Worm (Caenorhabditis elegans) whole organism, L4 larva: ENCODE measurements around the gene Y105C5A.8.
"Not testable (repeated sequence)": the region's sequence is repeated elsewhere in the genome, so short reads cannot be mapped to it uniquely, and the experiment has no call there.

ENCODE experiments used
- F10B5.3 ChIP-seq: sonication (generic microtip); optimal IDR thresholded peaks from 2 replicates; lab custom pipeline; 2016; ENCODE audit warnings: mild to moderate bottlenecking, missing genetic modification characterization, missing compliant biosample characterization
- F44E2.7 ChIP-seq: fragments of 200-800 bp; sonication (Bioruptor generic); IDR thresholded peaks from 2 replicates; pipeline ENCODE4 v2.1.2; 2022; ENCODE audit warnings: missing genetic modification characterization, missing compliant biosample characterization
- T20F7.1 ChIP-seq: fragments of 200-800 bp; sonication (Bioruptor generic); optimal IDR thresholded peaks from 2 replicates; lab custom pipeline; 2018; ENCODE audit warnings: mild to moderate bottlenecking, missing genetic modification characterization, missing compliant biosample characterization
- Y105C5A.15 ChIP-seq: fragments of 200-800 bp; sonication (Bioruptor generic); IDR thresholded peaks from 2 replicates; pipeline ENCODE4 v1.3.6; 2022; ENCODE audit warnings: missing genetic modification characterization, missing compliant biosample characterization
- ZK337.2 ChIP-seq: fragments of 200-800 bp; sonication (Bioruptor generic); IDR thresholded peaks from 2 replicates; pipeline ENCODE4 v1.3.6; 2022; ENCODE audit warnings: missing genetic modification reagents, missing genetic modification characterization, missing compliant biosample characterization
- aha-1 ChIP-seq: fragments of 150-350 bp; peaks from one replicate; lab custom pipeline; 2014; ENCODE audit warnings: missing biosample characterization, missing genetic modification characterization
- aly-2 ChIP-seq: sonication (generic microtip); optimal IDR thresholded peaks from 2 replicates; lab custom pipeline; 2018; ENCODE audit warnings: missing biosample characterization, missing genetic modification characterization
- arid-1 ChIP-seq: fragments of 200-800 bp; sonication (Bioruptor generic); conservative IDR thresholded peaks from 2 replicates; pipeline ENCODE4 v1.3.6; 2022; ENCODE audit warnings: missing genetic modification reagents, missing genetic modification characterization, missing compliant biosample characterization
- ceh-44 ChIP-seq: fragments of 200-800 bp; sonication (Bioruptor generic); IDR thresholded peaks from 2 replicates; pipeline ENCODE4 v1.3.6; 2022; ENCODE audit warnings: missing genetic modification reagents, missing genetic modification characterization, missing compliant biosample characterization
- dpl-1 ChIP-seq: fragments of 150-350 bp; optimal IDR thresholded peaks from 2 replicates; lab custom pipeline; 2014; ENCODE audit warnings: missing biosample characterization, missing genetic modification reagents, missing genetic modification characterization
- egl-43 ChIP-seq: fragments of 200-800 bp; sonication (Bioruptor generic); IDR thresholded peaks from 2 replicates; pipeline ENCODE4 v1.3.6; 2022; ENCODE audit warnings: missing genetic modification reagents, missing genetic modification characterization, missing compliant biosample characterization
- fos-1 ChIP-seq: fragments of 150-350 bp; optimal IDR thresholded peaks from 2 replicates; lab custom pipeline; 2014; ENCODE audit warnings: missing biosample characterization, missing genetic modification characterization
- gei-8 ChIP-seq: fragments of 200-800 bp; sonication (Bioruptor generic); optimal IDR thresholded peaks from 2 replicates; lab custom pipeline; 2018; ENCODE audit warnings: mild to moderate bottlenecking, missing genetic modification characterization, missing compliant biosample characterization
- hif-1 ChIP-seq, 2 experiments: sonication (generic microtip); optimal IDR thresholded peaks; 2 replicates each; lab custom pipeline; 2016 to 2017; ENCODE audit warnings: missing compliant biosample characterization in 2 of 2, missing genetic modification characterization in 2 of 2, missing genetic modification reagents in 2 of 2, missing genotype in 2 of 2, mild to moderate bottlenecking in 1 of 2
- hlh-30 ChIP-seq: sonication (generic microtip); optimal IDR thresholded peaks from 2 replicates; lab custom pipeline; 2017; ENCODE audit warnings: antibody characterized with exemption, mild to moderate bottlenecking, missing genetic modification characterization, missing compliant biosample characterization; ENCODE audit not compliant: insufficient read depth
- lim-7 ChIP-seq: fragments of 200-800 bp; sonication (Bioruptor generic); IDR thresholded peaks from 2 replicates; pipeline ENCODE4 v1.3.6; 2022; ENCODE audit warnings: missing genetic modification characterization, missing compliant biosample characterization
- lin-13 ChIP-seq: fragments of 150-350 bp; optimal IDR thresholded peaks from 2 replicates; lab custom pipeline; 2014; ENCODE audit warnings: missing biosample characterization, missing genetic modification reagents, missing genetic modification characterization
- lin-38 ChIP-seq: fragments of 200-800 bp; sonication (Bioruptor generic); IDR thresholded peaks from 2 replicates; pipeline ENCODE4 v1.3.6; 2022; ENCODE audit warnings: missing genetic modification reagents, missing genetic modification characterization, missing compliant biosample characterization
- mxl-2 ChIP-seq: fragments of 200-800 bp; sonication (Bioruptor generic); conservative IDR thresholded peaks from 2 replicates; pipeline ENCODE4 v1.3.6; 2022; ENCODE audit warnings: missing genetic modification reagents, missing genetic modification characterization, missing compliant biosample characterization
- nhr-111 ChIP-seq: fragments of 200-800 bp; sonication (Bioruptor generic); optimal IDR thresholded peaks from 2 replicates; lab custom pipeline; 2018; ENCODE audit warnings: mild to moderate bottlenecking, missing genetic modification characterization, missing compliant biosample characterization
- nhr-28 ChIP-seq: fragments of 150-350 bp; optimal IDR thresholded peaks from 2 replicates; lab custom pipeline; 2014; ENCODE audit warnings: missing biosample characterization, missing genetic modification characterization
- nhr-76 ChIP-seq: fragments of 150-350 bp; optimal IDR thresholded peaks from 2 replicates; lab custom pipeline; 2014; ENCODE audit warnings: missing biosample characterization, missing genetic modification characterization
- sdz-12 ChIP-seq: fragments of 200-800 bp; sonication (Bioruptor generic); optimal IDR thresholded peaks from 2 replicates; lab custom pipeline; 2018; ENCODE audit warnings: mild to moderate bottlenecking, missing genetic modification characterization, missing compliant biosample characterization
- snpc-1.2 ChIP-seq: fragments of 200-800 bp; sonication (Bioruptor generic); IDR thresholded peaks from 2 replicates; pipeline ENCODE4 v1.3.6; 2022; ENCODE audit warnings: missing genetic modification reagents, missing genetic modification characterization, missing compliant biosample characterization
- snpc-4 ChIP-seq: fragments of 150-350 bp; optimal IDR thresholded peaks from 2 replicates; lab custom pipeline; 2014; ENCODE audit warnings: missing biosample characterization, missing genetic modification characterization
- unc-62 ChIP-seq, 3 experiments: fragments of 150-350 bp in 1 of 3; sonication (generic microtip); optimal IDR thresholded peaks in 2 of 3; peaks in 1 of 3; 1 replicate in 1 of 3; 2 replicates in 2 of 3; lab custom pipeline; 2014 to 2017; ENCODE audit warnings: missing biosample characterization in 3 of 3, missing genetic modification characterization in 3 of 3, missing genetic modification reagents in 3 of 3, missing genotype in 1 of 3
- zfp-2 ChIP-seq: sonication (generic microtip); optimal IDR thresholded peaks from 2 replicates; lab custom pipeline; 2016; ENCODE audit warnings: mild to moderate bottlenecking, missing genetic modification characterization, missing compliant biosample characterization
- zfp-3 ChIP-seq: fragments of 200-800 bp; sonication (Bioruptor generic); conservative IDR thresholded peaks from 2 replicates; pipeline ENCODE4 v1.3.6; 2022; ENCODE audit warnings: missing genetic modification reagents, missing genetic modification characterization, missing compliant biosample characterization

Y105C5A.8 gene

ce11 chrIV:15639223-15639622, 22.4 kb upstream of the Y105C5A.8 start:
- TF ChIP-seq aha-1 (tag; lab: Kevin White, UChicago) (peak; percentile 91), zfp-2 (tag; lab: Kevin White, UChicago) (no peak)

- TF ChIP-seq egl-43; hif-1 (tag; optimal IDR thresholded peaks at IDR 0.05; lab: Kevin White, UChicago); F10B5.3 (tag; lab: Kevin White, UChicago): not testable (repeated sequence)
These were observed 18.6 kb upstream of the Y105C5A.8 start, which contains the start of gene Y105C5A.10 for ce11 chrIV:15635462-15635861. Gene Y105C5A.10 (plus strand): TSS chrIV:15635762.

ce11 chrIV:15634240-15634789, 17.4 kb upstream of the Y105C5A.8 start, which contains the start of gene Y105C5A.1274:
Gene Y105C5A.1274 (plus strand): TSS chrIV:15634739.
- not testable (repeated sequence) for TF ChIP-seq fos-1; sdz-12 (GFP tag; lab: Kevin White, UChicago); T20F7.1 (GFP tag; lab: Kevin White, UChicago)

ce11 chrIV:15631217-15631616, 14.3 kb upstream of the Y105C5A.8 start, which contains the start of gene Y105C5A.9:
Gene Y105C5A.9 (plus strand): TSS chrIV:15631517.
- TF ChIP-seq lin-13 (GFP tag; lab: Kevin White, UChicago) (no peak), snpc-4 (tag; lab: Kevin White, UChicago) (no peak), nhr-111 (GFP tag; lab: Kevin White, UChicago) (no peak), ZK337.2 (GFP tag; lab: Robert Waterston, UW) (no peak), nhr-28 (no peak), nhr-76 (tag; lab: Kevin White, UChicago) (no peak), mxl-2 (GFP tag; lab: Robert Waterston, UW) (no peak), hlh-30 (no peak), unc-62 (GFP tag; optimal IDR thresholded peaks at IDR 0.05 in 1 of 2; lab: Kevin White, UChicago) (no peak), unc-62 (tag; optimal IDR thresholded peaks at IDR 0.05; lab: Kevin White, UChicago) (no peak), lim-7 (GFP tag; lab: Robert Waterston, UW) (no peak), lin-38 (no peak), zfp-3 (GFP tag; lab: Robert Waterston, UW) (no peak), dpl-1 (GFP tag; lab: Kevin White, UChicago) (no peak), ceh-44 (GFP tag; lab: Robert Waterston, UW) (no peak), Y105C5A.15 (GFP tag; lab: Robert Waterston, UW) (no peak), aly-2 (tag; lab: Kevin White, UChicago) (no peak), gei-8 (GFP tag; lab: Kevin White, UChicago) (no peak), F10B5.3 (tag; lab: Kevin White, UChicago) (no peak), arid-1 (GFP tag; lab: Robert Waterston, UW) (no peak)

- TF ChIP-seq nhr-28 (peak; percentile 51), F44E2.7 (no peak), nhr-111 (GFP tag; lab: Kevin White, UChicago) (no peak)
These were observed 796 bp upstream of the Y105C5A.8 start for ce11 chrIV:15617667-15618066.

- no peak for TF ChIP-seq T20F7.1 (GFP tag; lab: Kevin White, UChicago)
- peak; percentile 79 for TF ChIP-seq snpc-1.2
These were observed 3.7 kb downstream of the Y105C5A.8 start for ce11 chrIV:15613141-15613540.
